Fruit fly (Drosophila melanogaster) whole organism, embryonic: ENCODE measurements around the gene Npc2f.

Source experiments
- B-H1 ChIP-seq: fragments of 200-800 bp; sonication (Bioruptor generic); IDR thresholded peaks from 3 replicates; pipeline ENCODE4 v1.3.6; 2022; ENCODE audit warnings: missing biosample characterization, missing genetic modification characterization
- CG10147 ChIP-seq: fragments of 200-800 bp; sonication (Bioruptor generic); optimal IDR thresholded peaks from 2 replicates; lab custom pipeline; 2019; ENCODE audit warnings: missing biosample characterization, mild to moderate bottlenecking, missing genetic modification characterization, moderate library complexity
- CG10274 ChIP-seq: fragments of 200-800 bp; sonication (Bioruptor generic); optimal IDR thresholded peaks from 3 replicates; lab custom pipeline; 2017; ENCODE audit warnings: missing biosample characterization, mild to moderate bottlenecking, missing genetic modification characterization
- CG10462 ChIP-seq: fragments of 200-800 bp; sonication (Bioruptor generic); optimal IDR thresholded peaks from 2 replicates; lab custom pipeline; 2016; ENCODE audit warnings: missing biosample characterization, missing genetic modification characterization
- CG11695 ChIP-seq: fragments of 200-800 bp; sonication (Bioruptor generic); IDR thresholded peaks from 3 replicates; pipeline ENCODE4 v1.3.6; 2022; ENCODE audit warnings: missing biosample characterization, missing genetic modification characterization
- CG14441 ChIP-seq: fragments of 200-800 bp; sonication (Bioruptor generic); IDR thresholded peaks from 2 replicates; pipeline ENCODE4 v1.3.6; 2022; ENCODE audit warnings: missing biosample characterization, missing genetic modification characterization
- CG15601 ChIP-seq: fragments of 200-800 bp; sonication (Bioruptor generic); optimal IDR thresholded peaks from 3 replicates; lab custom pipeline; 2019; ENCODE audit warnings: missing biosample characterization, mild to moderate bottlenecking, missing genetic modification characterization, moderate library complexity
- CG17829 ChIP-seq: fragments of 200-800 bp; optimal IDR thresholded peaks from 2 replicates; lab custom pipeline; 2019; ENCODE audit warnings: missing biosample characterization, mild to moderate bottlenecking, missing genetic modification characterization, moderate library complexity
- CG1792 ChIP-seq: fragments of 200-800 bp; sonication (Bioruptor generic); optimal IDR thresholded peaks from 2 replicates; lab custom pipeline; 2016; ENCODE audit warnings: missing biosample characterization, missing genetic modification characterization
- CG2712 ChIP-seq: fragments of 200-800 bp; optimal IDR thresholded peaks from 3 replicates; lab custom pipeline; 2019; ENCODE audit warnings: missing biosample characterization, mild to moderate bottlenecking, missing genetic modification characterization, moderate library complexity
- CG30020 ChIP-seq: fragments of 200-800 bp; optimal IDR thresholded peaks from 2 replicates; lab custom pipeline; 2019; ENCODE audit warnings: missing biosample characterization, mild to moderate bottlenecking, missing genetic modification characterization, moderate library complexity
- CG3281 ChIP-seq: fragments of 200-800 bp; sonication (Bioruptor generic); optimal IDR thresholded peaks from 3 replicates; lab custom pipeline; 2017; ENCODE audit warnings: missing biosample characterization, mild to moderate bottlenecking, missing genetic modification characterization
- CG3726 ChIP-seq: fragments of 200-800 bp; sonication (Bioruptor generic); IDR thresholded peaks from 3 replicates; pipeline ENCODE4, ENCODE4 v1.3.6; 2022; ENCODE audit warnings: missing biosample characterization, missing genetic modification characterization
- CG3995 ChIP-seq: fragments of 200-800 bp; sonication (Bioruptor generic); optimal IDR thresholded peaks from 3 replicates; lab custom pipeline; 2016; ENCODE audit warnings: missing biosample characterization, missing genetic modification characterization
- CG4707 ChIP-seq: fragments of 200-800 bp; sonication (Bioruptor generic); optimal IDR thresholded peaks from 2 replicates; lab custom pipeline; 2018; ENCODE audit warnings: missing biosample characterization, mild to moderate bottlenecking, missing genetic modification characterization, moderate library complexity
- CG6689 ChIP-seq: fragments of 200-800 bp; sonication (Bioruptor generic); IDR thresholded peaks from 2 replicates; pipeline ENCODE4 v1.3.6; 2022; ENCODE audit warnings: missing biosample characterization, missing genetic modification characterization
- CG6813 ChIP-seq: fragments of 200-800 bp; sonication (Bioruptor generic); optimal IDR thresholded peaks from 2 replicates; lab custom pipeline; 2017; ENCODE audit warnings: missing biosample characterization, missing genetic modification characterization, mild to moderate bottlenecking, moderate library complexity, missing genetic modification reagents
- CG8089 ChIP-seq: fragments of 200-800 bp; sonication (Bioruptor generic); optimal IDR thresholded peaks from 3 replicates; lab custom pipeline; 2016; ENCODE audit warnings: missing biosample characterization, missing genetic modification characterization
- CG9727 ChIP-seq: fragments of 200-800 bp; sonication (Bioruptor generic); optimal IDR thresholded peaks from 3 replicates; lab custom pipeline; 2017; ENCODE audit warnings: missing biosample characterization, mild to moderate bottlenecking, missing genetic modification characterization
- Camta ChIP-seq: fragments of 200-800 bp; sonication (Bioruptor generic); optimal IDR thresholded peaks from 2 replicates; lab custom pipeline; 2016; ENCODE audit warnings: missing biosample characterization, missing genetic modification characterization
- Drgx ChIP-seq: fragments of 200-800 bp; sonication (Bioruptor generic); IDR thresholded peaks from 2 replicates; pipeline ENCODE4 v1.3.6; 2022; ENCODE audit warnings: missing biosample characterization, missing genetic modification characterization
- ERR ChIP-seq: fragments of 200-800 bp; sonication (Bioruptor generic); optimal IDR thresholded peaks from 2 replicates; lab custom pipeline; 2016; ENCODE audit warnings: missing biosample characterization, missing genetic modification characterization
- Ets65A ChIP-seq: fragments of 200-800 bp; sonication (Bioruptor generic); peaks from one replicate; lab custom pipeline; 2016; ENCODE audit warnings: missing biosample characterization, missing genetic modification characterization
- Med ChIP-seq: fragments of 200-800 bp; sonication (Bioruptor generic); peaks from one replicate; lab custom pipeline; 2016; ENCODE audit warnings: missing biosample characterization, missing genetic modification characterization, mild to moderate bottlenecking, inconsistent platforms, moderate library complexity
- Meics ChIP-seq: fragments of 200-800 bp; sonication (Bioruptor generic); optimal IDR thresholded peaks from 2 replicates; lab custom pipeline; 2017; ENCODE audit warnings: missing biosample characterization, mild to moderate bottlenecking, missing genetic modification characterization
- NFAT ChIP-seq: fragments of 200-800 bp; sonication (Bioruptor generic); IDR thresholded peaks from 2 replicates; pipeline ENCODE4 v1.3.6; 2022; ENCODE audit warnings: missing biosample characterization, missing genetic modification characterization
- NfI ChIP-seq: fragments of 200-800 bp; sonication (Bioruptor generic); optimal IDR thresholded peaks from 3 replicates; lab custom pipeline; 2018; ENCODE audit warnings: missing biosample characterization, mild to moderate bottlenecking, missing genetic modification characterization, moderate library complexity
- Rx ChIP-seq: fragments of 200-800 bp; sonication (Bioruptor generic); IDR thresholded peaks from 2 replicates; pipeline ENCODE4 v1.3.6; 2022; ENCODE audit warnings: missing biosample characterization, missing genetic modification characterization
- Scr ChIP-seq: fragments of 200-800 bp; sonication (Bioruptor generic); IDR thresholded peaks from 2 replicates; pipeline ENCODE4 v1.3.6; 2022; ENCODE audit warnings: missing biosample characterization, missing genetic modification characterization; ENCODE audit not compliant: partially characterized antibody
- Trl ChIP-seq, 3 experiments: fragments of >200 bp in 2 of 3; fragments of 200-800 bp in 1 of 3; sonication (Bioruptor generic) in 1 of 3; optimal IDR thresholded peaks; 2 replicates in 1 of 3; 3 replicates in 2 of 3; lab custom pipeline; 2016 to 2017; ENCODE audit warnings: missing biosample characterization in 1 of 3, missing genetic modification characterization in 1 of 3
- Vsx1 ChIP-seq: fragments of 200-800 bp; sonication (Bioruptor generic); optimal IDR thresholded peaks from 2 replicates; lab custom pipeline; 2017; ENCODE audit warnings: missing biosample characterization, mild to moderate bottlenecking, missing genetic modification characterization, missing genetic modification reagents
- YL-1 ChIP-seq: fragments of 200-800 bp; sonication (Bioruptor generic); optimal IDR thresholded peaks from 3 replicates; lab custom pipeline; 2017; ENCODE audit warnings: missing biosample characterization, mild to moderate bottlenecking, missing genetic modification characterization
- ab ChIP-seq: fragments of 200-800 bp; sonication (Bioruptor generic); optimal IDR thresholded peaks from 2 replicates; lab custom pipeline; 2016; ENCODE audit warnings: missing biosample characterization, missing genetic modification characterization
- ac ChIP-seq: fragments of 200-800 bp; sonication (Bioruptor generic); optimal IDR thresholded peaks from 3 replicates; lab custom pipeline; 2017; ENCODE audit warnings: missing biosample characterization, mild to moderate bottlenecking, missing genetic modification characterization
- bsh ChIP-seq, 2 experiments: fragments of 200-800 bp; sonication (Bioruptor generic); optimal IDR thresholded peaks; 2 replicates each; lab custom pipeline; 2017 to 2018; ENCODE audit warnings: mild to moderate bottlenecking in 2 of 2, missing biosample characterization in 2 of 2, missing genetic modification characterization in 2 of 2, moderate library complexity in 1 of 2
- crp ChIP-seq, 2 experiments: fragments of 200-800 bp; sonication (Bioruptor generic); optimal IDR thresholded peaks; 2 replicates in 1 of 2; 3 replicates in 1 of 2; lab custom pipeline; 2017; ENCODE audit warnings: missing biosample characterization in 2 of 2, missing genetic modification characterization in 2 of 2, mild to moderate bottlenecking in 1 of 2, moderate library complexity in 1 of 2
- dm ChIP-seq: fragments of 200-800 bp; sonication (Bioruptor generic); optimal IDR thresholded peaks from 3 replicates; lab custom pipeline; 2016; ENCODE audit warnings: missing biosample characterization, missing genetic modification characterization
- dmrt99B ChIP-seq: fragments of 200-800 bp; sonication (Bioruptor generic); optimal IDR thresholded peaks from 2 replicates; lab custom pipeline; 2018; ENCODE audit warnings: missing biosample characterization, mild to moderate bottlenecking, missing genetic modification characterization, moderate library complexity
- hb ChIP-seq: fragments of 200-800 bp; sonication (Bioruptor generic); IDR thresholded peaks from 3 replicates; pipeline ENCODE4 v1.3.6; 2022; ENCODE audit warnings: missing biosample characterization, missing genetic modification characterization; ENCODE audit not compliant: partially characterized antibody
- pho ChIP-seq: fragments of 200-800 bp; sonication (Bioruptor generic); optimal IDR thresholded peaks from 2 replicates; lab custom pipeline; 2016; ENCODE audit warnings: missing biosample characterization, missing genetic modification characterization
- shn ChIP-seq: fragments of 200-800 bp; sonication (Bioruptor generic); optimal IDR thresholded peaks from 3 replicates; lab custom pipeline; 2016; ENCODE audit warnings: missing biosample characterization, missing genetic modification characterization
- slbo ChIP-seq: fragments of 200-800 bp; sonication (Bioruptor generic); IDR thresholded peaks from 2 replicates; pipeline ENCODE4 v1.3.6; 2022; ENCODE audit warnings: missing biosample characterization, missing genetic modification characterization
- slou ChIP-seq: fragments of 200-800 bp; sonication (Bioruptor generic); optimal IDR thresholded peaks from 3 replicates; lab custom pipeline; 2016; ENCODE audit warnings: missing biosample characterization, missing genetic modification characterization
- tll ChIP-seq, 2 experiments: fragments of 200-800 bp in 1 of 2; fragments of >200 bp in 1 of 2; sonication (Bioruptor generic) in 1 of 2; optimal IDR thresholded peaks; 2 replicates each; lab custom pipeline; 2017 to 2019; ENCODE audit warnings: missing biosample characterization in 2 of 2, missing genetic modification characterization in 2 of 2, mild to moderate bottlenecking in 1 of 2, moderate library complexity in 1 of 2
- wek ChIP-seq: fragments of 200-800 bp; sonication (Bioruptor generic); optimal IDR thresholded peaks from 3 replicates; lab custom pipeline; 2018; ENCODE audit warnings: missing biosample characterization, mild to moderate bottlenecking, missing genetic modification characterization, moderate library complexity
- zen ChIP-seq: fragments of 200-800 bp; sonication (Bioruptor generic); optimal IDR thresholded peaks from 3 replicates; lab custom pipeline; 2018; ENCODE audit warnings: missing biosample characterization, mild to moderate bottlenecking, missing genetic modification characterization, moderate library complexity

Npc2f gene

dm6 chr3R:24142971-24143370 lies 5.3 kb downstream of the Npc2f start (continued):
- no peak for TF ChIP-seq Trl (optimal IDR thresholded peaks at IDR 0.05; lab: Kevin White, UChicago)
- no peak for TF ChIP-seq Trl (GFP tag; optimal IDR thresholded peaks at IDR 0.05; lab: Kevin White, UChicago)
- peak; percentile 22 for TF ChIP-seq CG17829 (tag; lab: Kevin White, UChicago)
- TF ChIP-seq YL-1 (GFP tag; lab: Kevin White, UChicago): no peak
- TF ChIP-seq wek (GFP tag; lab: Kevin White, UChicago): no peak
- 0 out of 2 replicates have a peak, but pooled peaks have one; percentile 29 for TF ChIP-seq Rx (GFP tag; lab: Robert Waterston, UW)
- TF ChIP-seq ac (GFP tag; lab: Kevin White, UChicago): no peak
- TF ChIP-seq crp (GFP tag; optimal IDR thresholded peaks at IDR 0.05; lab: Kevin White, UChicago): no peak
- no peak for TF ChIP-seq CG3726 (GFP tag; lab: Robert Waterston, UW)
- no peak for TF ChIP-seq NFAT
- no peak for TF ChIP-seq NfI
- TF ChIP-seq CG3281 (GFP tag; lab: Kevin White, UChicago): no peak
- TF ChIP-seq zen (tag; lab: Kevin White, UChicago): no peak
- no peak for TF ChIP-seq CG3995 (GFP tag; lab: Kevin White, UChicago)

dm6 chr3R:24143372-24143771 lies 5.7 kb downstream of the Npc2f start:
- TF ChIP-seq Vsx1 (GFP tag; lab: Kevin White, UChicago): no peak
- TF ChIP-seq CG4707: no peak
- peak; percentile 57 for TF ChIP-seq Ets65A (GFP tag; lab: Kevin White, UChicago)
- no peak for TF ChIP-seq CG8089 (GFP tag; lab: Kevin White, UChicago)
- no peak for TF ChIP-seq CG14441 (GFP tag; lab: Robert Waterston, UW)

- TF ChIP-seq slbo (GFP tag; lab: Robert Waterston, UW) (no peak), bsh (GFP tag; optimal IDR thresholded peaks at IDR 0.05; lab: Kevin White, UChicago) (peak in 1 of 2 experiments; percentile 48), Drgx (GFP tag; lab: Robert Waterston, UW) (peak; percentile 31; the same call in 1 of the 2 replicates)
Observed at dm6 chr3R:24143779-24144178, 6.1 kb downstream of the Npc2f start.

- TF ChIP-seq dm (GFP tag; lab: Kevin White, UChicago) (no peak), Med (GFP tag; lab: Kevin White, UChicago) (peak; percentile 7), dmrt99B (tag; lab: Kevin White, UChicago) (no peak), CG2712 (no peak), tll (GFP tag; optimal IDR thresholded peaks at IDR 0.05; lab: Kevin White, UChicago) (no peak), CG1792 (GFP tag; lab: Kevin White, UChicago) (no peak), CG10462 (no peak), CG10147 (no peak), CG9727 (GFP tag; lab: Kevin White, UChicago) (no peak), ab (no peak), hb (GFP tag; lab: Robert Waterston, UW) (no peak), CG10274 (GFP tag; lab: Kevin White, UChicago) (peak; percentile 58), CG6689 (GFP tag; lab: Robert Waterston, UW) (no peak), CG6813 (no peak), CG30020 (tag; lab: Kevin White, UChicago) (no peak), bsh (GFP tag; optimal IDR thresholded peaks at IDR 0.05; lab: Kevin White, UChicago) (peak in 1 of 2 experiments; percentile 86), CG11695 (no peak), CG15601 (tag; lab: Kevin White, UChicago) (no peak), pho (no peak), B-H1 (GFP tag; lab: Robert Waterston, UW) (no peak), Scr (GFP tag; lab: Robert Waterston, UW) (no peak), shn (GFP tag; lab: Kevin White, UChicago) (no peak), ERR (GFP tag; lab: Kevin White, UChicago) (no peak), Camta (GFP tag; lab: Kevin White, UChicago) (no peak), Meics (GFP tag; lab: Kevin White, UChicago) (no peak), slou (GFP tag; lab: Kevin White, UChicago) (no peak)
Observed at dm6 chr3R:24144542-24144941, 6.8 kb downstream of the Npc2f start.
